Worm (Caenorhabditis elegans) whole organism, midembryonic: ENCODE results near the gene larp-1.

ENCODE experiments used
- T22C8.4 ChIP-seq: fragments of 200-800 bp; sonication (Bioruptor generic); IDR thresholded peaks from 2 replicates; pipeline ENCODE4 v1.3.6; 2022; ENCODE audit warnings: missing genetic modification characterization, missing compliant biosample characterization
- cog-1 ChIP-seq: sonication (generic microtip); optimal IDR thresholded peaks from 2 replicates; lab custom pipeline; 2016; ENCODE audit warnings: missing genetic modification characterization, missing compliant biosample characterization
- flt-1 ChIP-seq: fragments of 200-800 bp; sonication (Bioruptor generic); IDR thresholded peaks from 2 replicates; pipeline ENCODE4 v1.3.6; 2022; ENCODE audit warnings: missing genetic modification characterization, missing compliant biosample characterization
- klf-2 ChIP-seq: fragments of 200-800 bp; sonication (Bioruptor generic); conservative IDR thresholded peaks from 2 replicates; pipeline ENCODE4 v1.3.6; 2022; ENCODE audit warnings: missing genetic modification reagents, missing genetic modification characterization, missing compliant biosample characterization
- med-1 ChIP-seq: sonication (generic microtip); optimal IDR thresholded peaks from 2 replicates; lab custom pipeline; 2017; ENCODE audit warnings: missing genetic modification characterization, mild to moderate bottlenecking, missing compliant biosample characterization, antibody characterized with exemption, missing genetic modification reagents; ENCODE audit not compliant: insufficient read depth
- ref-1 ChIP-seq: fragments of 200-800 bp; sonication (Bioruptor generic); conservative IDR thresholded peaks from 2 replicates; pipeline ENCODE4 v1.3.6; 2022; ENCODE audit warnings: missing genetic modification reagents, missing genetic modification characterization, missing compliant biosample characterization
- tab-1 ChIP-seq: fragments of 200-800 bp; sonication (Bioruptor generic); IDR thresholded peaks from 2 replicates; pipeline ENCODE4 v1.3.6; 2022; ENCODE audit warnings: missing genetic modification characterization, missing compliant biosample characterization
- ztf-23 ChIP-seq: fragments of 200-800 bp; sonication (Bioruptor generic); IDR thresholded peaks from 2 replicates; pipeline ENCODE4 v1.3.6; 2022; ENCODE audit warnings: missing genetic modification reagents, missing genetic modification characterization, missing compliant biosample characterization
- ztf-29 ChIP-seq: fragments of 200-800 bp; sonication (Bioruptor generic); IDR thresholded peaks from 2 replicates; pipeline ENCODE4 v1.3.6; 2022; ENCODE audit warnings: missing genetic modification reagents, missing genetic modification characterization, missing compliant biosample characterization

Gene larp-1

ce11 chrIII:5020924-5021323 lies 3.5 kb upstream of the larp-1 start, which contains the start of gene mdt-11:
TSS of gene mdt-11 (plus strand) at chrIII:5021224.
- no peak for TF ChIP-seq ztf-29 (GFP tag; lab: Robert Waterston, UW)

ce11 chrIII:5018116-5018689 lies 753 bp upstream of the larp-1 start, which contains the start of gene wip-1:
TSS of gene wip-1 (plus strand) at chrIII:5018639.
- TF ChIP-seq T22C8.4 (GFP tag; lab: Robert Waterston, UW) (0 out of 2 replicates have a peak, but pooled peaks have one; percentile 8), tab-1 (GFP tag; lab: Robert Waterston, UW) (peak; percentile 40; the same call in 1 of the 2 replicates), med-1 (GFP tag; lab: Kevin White, UChicago) (peak; percentile 15), flt-1 (GFP tag; lab: Robert Waterston, UW) (peak; percentile 85), cog-1 (tag; lab: Kevin White, UChicago) (peak; percentile 91), ztf-29 (GFP tag; lab: Robert Waterston, UW) (peak; percentile 78), ref-1 (GFP tag; lab: Robert Waterston, UW) (no peak), ztf-23 (GFP tag; lab: Robert Waterston, UW) (peak; percentile 100), klf-2 (GFP tag; lab: Robert Waterston, UW) (peak; percentile 60; the same call in 1 of the 2 replicates)

ce11 chrIII:5013915-5014346 lies 3.5 kb downstream of the larp-1 start:
- TF ChIP-seq klf-2 (GFP tag; lab: Robert Waterston, UW) = no peak
- TF ChIP-seq ztf-23 (GFP tag; lab: Robert Waterston, UW) = peak; percentile 94
- no peak for TF ChIP-seq ref-1 (GFP tag; lab: Robert Waterston, UW)
- 0 out of 2 replicates have a peak, but pooled peaks have one; percentile 27 for TF ChIP-seq ztf-29 (GFP tag; lab: Robert Waterston, UW)
- peak; percentile 96 for TF ChIP-seq cog-1 (tag; lab: Kevin White, UChicago)
- no peak for TF ChIP-seq T22C8.4 (GFP tag; lab: Robert Waterston, UW)
- peak; percentile 82; the same call in 1 of the 2 replicates for TF ChIP-seq flt-1 (GFP tag; lab: Robert Waterston, UW)
- TF ChIP-seq med-1 (GFP tag; lab: Kevin White, UChicago) = no peak
- 0 out of 2 replicates have a peak, but pooled peaks have one; percentile 21 for TF ChIP-seq tab-1 (GFP tag; lab: Robert Waterston, UW)

- TF ChIP-seq med-1 (GFP tag; lab: Kevin White, UChicago) (no peak), T22C8.4 (GFP tag; lab: Robert Waterston, UW) (no peak), ztf-23 (GFP tag; lab: Robert Waterston, UW) (no peak), ref-1 (GFP tag; lab: Robert Waterston, UW) (no peak), tab-1 (GFP tag; lab: Robert Waterston, UW) (no peak), cog-1 (tag; lab: Kevin White, UChicago) (no peak), ztf-29 (GFP tag; lab: Robert Waterston, UW) (no peak), flt-1 (GFP tag; lab: Robert Waterston, UW) (no peak), klf-2 (GFP tag; lab: Robert Waterston, UW) (no peak)
These were observed 5.0 kb downstream of the larp-1 start for ce11 chrIII:5012460-5012859.

- TF ChIP-seq flt-1 (GFP tag; lab: Robert Waterston, UW) (no peak), T22C8.4 (GFP tag; lab: Robert Waterston, UW) (no peak), med-1 (GFP tag; lab: Kevin White, UChicago) (no peak), tab-1 (GFP tag; lab: Robert Waterston, UW) (no peak), ref-1 (GFP tag; lab: Robert Waterston, UW) (no peak), klf-2 (GFP tag; lab: Robert Waterston, UW) (no peak)
These were observed 6.7 kb downstream of the larp-1 start for ce11 chrIII:5010723-5011122.

- no peak for TF ChIP-seq ref-1 (GFP tag; lab: Robert Waterston, UW)
- no peak for TF ChIP-seq ztf-23 (GFP tag; lab: Robert Waterston, UW)
- TF ChIP-seq T22C8.4 (GFP tag; lab: Robert Waterston, UW) = no peak
- TF ChIP-seq flt-1 (GFP tag; lab: Robert Waterston, UW) = no peak
- no peak for TF ChIP-seq ztf-29 (GFP tag; lab: Robert Waterston, UW)
- TF ChIP-seq tab-1 (GFP tag; lab: Robert Waterston, UW) = no peak
- no peak for TF ChIP-seq klf-2 (GFP tag; lab: Robert Waterston, UW)
- no peak for TF ChIP-seq cog-1 (tag; lab: Kevin White, UChicago)
- no peak for TF ChIP-seq med-1 (GFP tag; lab: Kevin White, UChicago)
These were observed 8.7 kb downstream of the larp-1 start, which contains the start of gene R144.11 for ce11 chrIII:5008730-5009129. TSS of gene R144.11 (minus strand) at chrIII:5008830.

- TF ChIP-seq tab-1 (GFP tag; lab: Robert Waterston, UW) (no peak), cog-1 (tag; lab: Kevin White, UChicago) (no peak), flt-1 (GFP tag; lab: Robert Waterston, UW) (no peak), ztf-23 (GFP tag; lab: Robert Waterston, UW) (no peak), med-1 (GFP tag; lab: Kevin White, UChicago) (no peak), ztf-29 (GFP tag; lab: Robert Waterston, UW) (no peak), T22C8.4 (GFP tag; lab: Robert Waterston, UW) (no peak), ref-1 (GFP tag; lab: Robert Waterston, UW) (no peak), klf-2 (GFP tag; lab: Robert Waterston, UW) (no peak)
These were observed 10.6 kb downstream of the larp-1 start, which contains the start of gene R144.12 for ce11 chrIII:5006881-5007280. TSS of gene R144.12 (minus strand) at chrIII:5006981.

ce11 chrIII:5004621-5005020 lies 12.8 kb downstream of the larp-1 start, which contains the start of gene R144.6:
TSS of gene R144.6 (minus strand) at chrIII:5004721.
- TF ChIP-seq ref-1 (GFP tag; lab: Robert Waterston, UW) (no peak), cog-1 (tag; lab: Kevin White, UChicago) (no peak), tab-1 (GFP tag; lab: Robert Waterston, UW) (no peak), flt-1 (GFP tag; lab: Robert Waterston, UW) (no peak), ztf-29 (GFP tag; lab: Robert Waterston, UW) (no peak), med-1 (GFP tag; lab: Kevin White, UChicago) (no peak), klf-2 (GFP tag; lab: Robert Waterston, UW) (no peak), T22C8.4 (GFP tag; lab: Robert Waterston, UW) (no peak), ztf-23 (GFP tag; lab: Robert Waterston, UW) (no peak)
